Fruit fly (Drosophila melanogaster): ENCODE results near the gene Tfb4.

Tfb4 gene

dm6 chr2L:1166326-1166725, 15.8 kb upstream of the Tfb4 start, which contains the start of gene CG14341:
Gene CG14341, plus strand, starts transcription at chr2L:1166506.
- TF ChIP-seq usp (GFP tag; optimal IDR thresholded peaks at IDR 0.05), result no peak
- no peak for TF ChIP-seq br (GFP tag; optimal IDR thresholded peaks at IDR 0.05)
- TF ChIP-seq Rel (GFP tag; optimal IDR thresholded peaks at IDR 0.05), result no peak
- peak; percentile 97 for TF ChIP-seq Rel (tag; optimal IDR thresholded peaks at IDR 0.05)
- TF ChIP-seq brk (GFP tag; optimal IDR thresholded peaks at IDR 0.05), result no peak

- TF ChIP-seq rgr (GFP tag; optimal IDR thresholded peaks at IDR 0.05) (no peak), Rel (GFP tag; optimal IDR thresholded peaks at IDR 0.05) (no peak), Rel (tag; optimal IDR thresholded peaks at IDR 0.05) (peak; percentile 48), Myc (optimal IDR thresholded peaks at IDR 0.05) (peak; percentile 54)
Measured at dm6 chr2L:1164294-1164693, 13.8 kb upstream of the Tfb4 start, which contains the start of gene IntS14. Gene IntS14, plus strand, starts transcription at chr2L:1164443.

- TF ChIP-seq Dif (GFP tag; optimal IDR thresholded peaks at IDR 0.05; ENCODE audit: partially characterized antibody) (peak; percentile 63), Sp1 (GFP tag; optimal IDR thresholded peaks at IDR 0.05) (no peak), Hr78 (GFP tag; optimal IDR thresholded peaks at IDR 0.05) (no peak), Rel (GFP tag; optimal IDR thresholded peaks at IDR 0.05) (no peak), Rel (tag; optimal IDR thresholded peaks at IDR 0.05) (peak; percentile 49)
Measured at dm6 chr2L:1163538-1164143, 13.2 kb upstream of the Tfb4 start, which contains the start of gene CG5080. Gene CG5080, minus strand, starts transcription at chr2L:1163886.

dm6 chr2L:1158519-1159319, 8.2 kb upstream of the Tfb4 start, which contains the start of gene Tango14:
Gene Tango14, plus strand, starts transcription at chr2L:1158661.
- TF ChIP-seq Myc (optimal IDR thresholded peaks at IDR 0.05), result no peak
- no peak for TF ChIP-seq CrebA (GFP tag; optimal IDR thresholded peaks at IDR 0.05; ENCODE audit: borderline replicate concordance)
- no peak for TF ChIP-seq lola (GFP tag; optimal IDR thresholded peaks at IDR 0.05)
- TF ChIP-seq sv (GFP tag; optimal IDR thresholded peaks at IDR 0.05), result no peak
- TF ChIP-seq N (GFP tag; optimal IDR thresholded peaks at IDR 0.05), result no peak
- TF ChIP-seq dsf (GFP tag; optimal IDR thresholded peaks at IDR 0.05; ENCODE audit: borderline replicate concordance), result no peak
- TF ChIP-seq HLH106 (tag; optimal IDR thresholded peaks at IDR 0.05), result no peak
- no peak for TF ChIP-seq pan (optimal IDR thresholded peaks at IDR 0.05)

- TF ChIP-seq Abd-B (GFP tag; optimal IDR thresholded peaks at IDR 0.05) (no peak), sage (GFP tag; optimal IDR thresholded peaks at IDR 0.05) (no peak), Dfd (GFP tag; optimal IDR thresholded peaks at IDR 0.05) (no peak), h (GFP tag; optimal IDR thresholded peaks at IDR 0.05) (peak; percentile 10), sv (GFP tag; optimal IDR thresholded peaks at IDR 0.05) (peak; percentile 25), CrebA (GFP tag; optimal IDR thresholded peaks at IDR 0.05; ENCODE audit: borderline replicate concordance) (no peak), Vsx2 (GFP tag; optimal IDR thresholded peaks at IDR 0.05; ENCODE audit: partially characterized antibody) (no peak), Myc (optimal IDR thresholded peaks at IDR 0.05) (peak; percentile 27), HLH106 (tag; optimal IDR thresholded peaks at IDR 0.05) (peak; percentile 55), Hr78 (GFP tag; optimal IDR thresholded peaks at IDR 0.05) (no peak), N (GFP tag; optimal IDR thresholded peaks at IDR 0.05) (peak; percentile 41), usp (GFP tag; optimal IDR thresholded peaks at IDR 0.05) (no peak), CG9705 (GFP tag; optimal IDR thresholded peaks at IDR 0.05) (peak; percentile 3), Rel (GFP tag; optimal IDR thresholded peaks at IDR 0.05) (no peak), Rel (tag; optimal IDR thresholded peaks at IDR 0.05) (peak; percentile 31), lola (GFP tag; optimal IDR thresholded peaks at IDR 0.05) (no peak), rgr (GFP tag; optimal IDR thresholded peaks at IDR 0.05) (peak; percentile 21), CG32264 (GFP tag; optimal IDR thresholded peaks at IDR 0.05) (no peak), ey (GFP tag; optimal IDR thresholded peaks at IDR 0.05) (peak; percentile 21), fru (GFP tag; optimal IDR thresholded peaks at IDR 0.05) (no peak), woc (GFP tag; optimal IDR thresholded peaks at IDR 0.05) (peak; percentile 60), Sp1 (GFP tag; optimal IDR thresholded peaks at IDR 0.05) (peak; percentile 1), psq (GFP tag; optimal IDR thresholded peaks at IDR 0.05) (peak; percentile 1), dmrt93B (GFP tag; optimal IDR thresholded peaks at IDR 0.05) (peak; percentile 2), Mio (GFP tag; optimal IDR thresholded peaks at IDR 0.05) (no peak), dl (GFP tag; optimal IDR thresholded peaks at IDR 0.05; ENCODE audit: insufficient read depth in 1 of 2, partially characterized antibody in 2 of 2) (no peak), Hr83 (GFP tag; optimal IDR thresholded peaks at IDR 0.05; ENCODE audit: poor library complexity, severe bottlenecking) (no peak), foxo (GFP tag; optimal IDR thresholded peaks at IDR 0.05) (peak in 1 of 2 experiments; percentile 22), Dif (GFP tag; optimal IDR thresholded peaks at IDR 0.05; ENCODE audit: partially characterized antibody) (no peak)
Measured at dm6 chr2L:1157679-1158518, 7.4 kb upstream of the Tfb4 start, which contains the start of gene capt. Gene capt, minus strand, starts transcription at chr2L:1158262.
